Fruit fly (Drosophila melanogaster): Measurements from ENCODE around the gene promL.
A peak's percentile ranks its signal among the peaks of the same experiment; 100 is the strongest.

promL gene

dm6 chr3L:3078398-3079155, 48.9 kb downstream of the promL start (continued):
- TF ChIP-seq nerfin-2 (GFP tag; IDR thresholded peaks at IDR 0.05; ENCODE audit: partially characterized antibody), result no peak
- peak; percentile 19; the same call in 1 of the 2 replicates for TF ChIP-seq CG6272 (GFP tag; IDR thresholded peaks at IDR 0.05)
- no peak for TF ChIP-seq al (GFP tag; IDR thresholded peaks at IDR 0.05)
- peak; percentile 53 for TF ChIP-seq ind (GFP tag; optimal IDR thresholded peaks at IDR 0.05)
- peak; percentile 1 for TF ChIP-seq Deaf1 (tag; optimal IDR thresholded peaks at IDR 0.05)
- TF ChIP-seq sr (GFP tag; IDR thresholded peaks at IDR 0.05), result 0 out of 3 replicates have a peak, but pooled peaks have one; percentile 42
- peak; percentile 58; the same call in 1 of the 3 replicates for TF ChIP-seq ci (GFP tag; IDR thresholded peaks at IDR 0.05)
- TF ChIP-seq CG3838 (GFP tag; optimal IDR thresholded peaks at IDR 0.05), result no peak
- TF ChIP-seq klu (GFP tag; IDR thresholded peaks at IDR 0.05), result peak; percentile 35
- TF ChIP-seq tx (GFP tag; optimal IDR thresholded peaks at IDR 0.05), result no peak
- TF ChIP-seq C15 (GFP tag; IDR thresholded peaks at IDR 0.05), result no peak
- TF ChIP-seq Neu2 (GFP tag; optimal IDR thresholded peaks at IDR 0.05; ENCODE audit: borderline replicate concordance), result no peak
- peak; percentile 38; the same call in 1 of the 2 replicates for TF ChIP-seq CG10321 (GFP tag; IDR thresholded peaks at IDR 0.05)
- TF ChIP-seq CG11695 (GFP tag; IDR thresholded peaks at IDR 0.05), result peak; percentile 20; the same call in 1 of the 3 replicates
- TF ChIP-seq Dek (tag; optimal IDR thresholded peaks at IDR 0.05), result peak; percentile 3
- TF ChIP-seq NfI (GFP tag; optimal IDR thresholded peaks at IDR 0.05), result peak; percentile 0
- TF ChIP-seq fd102C (GFP tag; optimal IDR thresholded peaks at IDR 0.05), result no peak
- no peak for TF ChIP-seq Mrtf (GFP tag; IDR thresholded peaks at IDR 0.05)
- no peak for TF ChIP-seq sens-2 (GFP tag; IDR thresholded peaks at IDR 0.05)
- no peak for TF ChIP-seq CG16863 (GFP tag; optimal IDR thresholded peaks at IDR 0.05)
- peak; percentile 4; the same call in 1 of the 2 replicates for TF ChIP-seq HLH3B (GFP tag; IDR thresholded peaks at IDR 0.05)
- no peak for TF ChIP-seq NFAT (GFP tag; IDR thresholded peaks at IDR 0.05)
- TF ChIP-seq BEAF-32 (GFP tag; optimal IDR thresholded peaks at IDR 0.05), result no peak
- peak; percentile 48 for TF ChIP-seq Sox102F (GFP tag; optimal IDR thresholded peaks at IDR 0.05)
- TF ChIP-seq wdn (GFP tag; IDR thresholded peaks at IDR 0.05), result no peak
- peak; percentile 80 for TF ChIP-seq CG13296 (GFP tag; optimal IDR thresholded peaks at IDR 0.05)
- TF ChIP-seq Mes4 (GFP tag; optimal IDR thresholded peaks at IDR 0.05), result no peak
- TF ChIP-seq CG13123 (GFP tag; optimal IDR thresholded peaks at IDR 0.05), result no peak
- no peak for TF ChIP-seq CG2116 (GFP tag; optimal IDR thresholded peaks at IDR 0.05)
- no peak for TF ChIP-seq gcm (GFP tag; optimal IDR thresholded peaks at IDR 0.05)
- no peak for TF ChIP-seq ERR (GFP tag; optimal IDR thresholded peaks at IDR 0.05)
- no peak for TF ChIP-seq hbn (GFP tag; IDR thresholded peaks at IDR 0.05; ENCODE audit: partially characterized antibody)
- peak; percentile 36 for TF ChIP-seq bcd (GFP tag; optimal IDR thresholded peaks at IDR 0.05)
- no peak for TF ChIP-seq shn (GFP tag; optimal IDR thresholded peaks at IDR 0.05)
- TF ChIP-seq wek (GFP tag; optimal IDR thresholded peaks at IDR 0.05), result peak; percentile 80
- peak; percentile 27; the same call in 1 of the 3 replicates for TF ChIP-seq tgo (GFP tag; IDR thresholded peaks at IDR 0.05)
- TF ChIP-seq jigr1 (GFP tag; IDR thresholded peaks at IDR 0.05), result no peak
- TF ChIP-seq CG7839 (tag; optimal IDR thresholded peaks at IDR 0.05), result peak; percentile 62
- no peak for TF ChIP-seq emc (GFP tag; optimal IDR thresholded peaks at IDR 0.05)
- TF ChIP-seq sna (GFP tag; IDR thresholded peaks at IDR 0.05; ENCODE audit: partially characterized antibody), result no peak
- TF ChIP-seq sc (optimal IDR thresholded peaks at IDR 0.05), result no peak
- no peak for TF ChIP-seq sc (GFP tag; optimal IDR thresholded peaks at IDR 0.05)
- no peak for TF ChIP-seq prd (optimal IDR thresholded peaks at IDR 0.05)
- peak; percentile 25; the same call in 1 of the 3 replicates for TF ChIP-seq prd (GFP tag; IDR thresholded peaks at IDR 0.05)
- TF ChIP-seq CoRest (tag; optimal IDR thresholded peaks at IDR 0.05), result peak; percentile 69
- peak; percentile 88 for TF ChIP-seq abd-A (tag; optimal IDR thresholded peaks at IDR 0.05)
- no peak for TF ChIP-seq CG13775 (GFP tag; optimal IDR thresholded peaks at IDR 0.05)
- peak in 1 of 2 experiments; percentile 61 for TF ChIP-seq Hr78 (GFP tag; optimal IDR thresholded peaks at IDR 0.05)
- TF ChIP-seq oc (tag; optimal IDR thresholded peaks at IDR 0.05), result no peak
- TF ChIP-seq Myb (GFP tag; optimal IDR thresholded peaks at IDR 0.05), result no peak
